Fruit fly (Drosophila melanogaster) whole organism, embryonic: ENCODE results near the gene fok.
A peak's percentile ranks its signal among the peaks of the same experiment; 100 is the strongest.

Experiments used
- Bteb2 ChIP-seq: fragments of 200-800 bp; sonication (Bioruptor generic); optimal IDR thresholded peaks from 2 replicates; lab custom pipeline; 2016; ENCODE audit warnings: missing biosample characterization, missing genetic modification characterization
- CG10267 ChIP-seq: fragments of 200-800 bp; sonication (Bioruptor generic); optimal IDR thresholded peaks from 2 replicates; lab custom pipeline; 2018; ENCODE audit warnings: missing biosample characterization, mild to moderate bottlenecking, missing genetic modification characterization, moderate library complexity
- CG10959 ChIP-seq: fragments of 200-800 bp; sonication (Bioruptor generic); IDR thresholded peaks from 2 replicates; pipeline ENCODE4 v1.3.6; 2022; ENCODE audit warnings: missing biosample characterization, missing genetic modification characterization
- CG12155 ChIP-seq: fragments of 200-800 bp; sonication (Bioruptor generic); optimal IDR thresholded peaks from 3 replicates; lab custom pipeline; 2016; ENCODE audit warnings: missing biosample characterization, missing genetic modification characterization
- CG12769 ChIP-seq: fragments of 200-800 bp; sonication (Bioruptor generic); optimal IDR thresholded peaks from 2 replicates; lab custom pipeline; 2019; ENCODE audit warnings: missing biosample characterization, mild to moderate bottlenecking, missing genetic modification characterization, moderate library complexity
- CG12942 ChIP-seq: fragments of 200-800 bp; sonication (Bioruptor generic); optimal IDR thresholded peaks from 3 replicates; lab custom pipeline; 2016; ENCODE audit warnings: missing biosample characterization, missing genetic modification characterization
- CG13123 ChIP-seq: fragments of 200-800 bp; sonication (Bioruptor generic); optimal IDR thresholded peaks from 2 replicates; lab custom pipeline; 2016; ENCODE audit warnings: missing biosample characterization, missing genetic modification characterization
- CG16779 ChIP-seq: fragments of 200-800 bp; sonication (Bioruptor generic); IDR thresholded peaks from 2 replicates; pipeline ENCODE4 v1.3.6; 2022; ENCODE audit warnings: missing biosample characterization, missing genetic modification characterization
- CG17612 ChIP-seq: fragments of 200-800 bp; sonication (Bioruptor generic); IDR thresholded peaks from 2 replicates; pipeline ENCODE4 v1.3.6; 2022; ENCODE audit warnings: missing biosample characterization, missing genetic modification characterization
- CG2116 ChIP-seq: fragments of 200-800 bp; sonication (Bioruptor generic); optimal IDR thresholded peaks from 3 replicates; lab custom pipeline; 2018; ENCODE audit warnings: missing biosample characterization, mild to moderate bottlenecking, missing genetic modification characterization
- CG31365 ChIP-seq: fragments of 200-800 bp; sonication (Bioruptor generic); optimal IDR thresholded peaks from 2 replicates; lab custom pipeline; 2018; ENCODE audit warnings: missing biosample characterization, mild to moderate bottlenecking, missing genetic modification characterization
- CG3407 ChIP-seq: fragments of 200-800 bp; sonication (Bioruptor generic); optimal IDR thresholded peaks from 2 replicates; lab custom pipeline; 2018; ENCODE audit warnings: missing biosample characterization, mild to moderate bottlenecking, missing genetic modification characterization
- CG4282 ChIP-seq: fragments of 200-800 bp; sonication (Bioruptor generic); optimal IDR thresholded peaks from 2 replicates; lab custom pipeline; 2016; ENCODE audit warnings: missing biosample characterization, missing genetic modification characterization
- CG6272 ChIP-seq: fragments of 200-800 bp; sonication (Bioruptor generic); IDR thresholded peaks from 2 replicates; pipeline ENCODE4 v1.3.6; 2022; ENCODE audit warnings: missing biosample characterization, missing genetic modification characterization
- CG6683 ChIP-seq: fragments of 200-800 bp; sonication (Bioruptor generic); optimal IDR thresholded peaks from 2 replicates; lab custom pipeline; 2017; ENCODE audit warnings: missing biosample characterization, mild to moderate bottlenecking, missing genetic modification characterization, missing genetic modification reagents
- CG6791 ChIP-seq: fragments of 200-800 bp; sonication (Bioruptor generic); IDR thresholded peaks from 3 replicates; pipeline ENCODE4 v1.3.6; 2022; ENCODE audit warnings: missing biosample characterization, missing genetic modification characterization; ENCODE audit not compliant: partially characterized antibody
- CG6813 ChIP-seq: fragments of 200-800 bp; sonication (Bioruptor generic); optimal IDR thresholded peaks from 2 replicates; lab custom pipeline; 2017; ENCODE audit warnings: missing biosample characterization, missing genetic modification characterization, mild to moderate bottlenecking, moderate library complexity, missing genetic modification reagents
- CG7928 ChIP-seq: fragments of 200-800 bp; sonication (Bioruptor generic); optimal IDR thresholded peaks from 2 replicates; lab custom pipeline; 2017; ENCODE audit warnings: missing biosample characterization, mild to moderate bottlenecking, missing genetic modification characterization
- CG9932 ChIP-seq: fragments of 200-800 bp; sonication (Bioruptor generic); IDR thresholded peaks from 2 replicates; pipeline ENCODE4 v1.3.6; 2022; ENCODE audit warnings: missing biosample characterization, missing genetic modification characterization
- Dbx ChIP-seq: fragments of 200-800 bp; sonication (Bioruptor generic); IDR thresholded peaks from 3 replicates; pipeline ENCODE4 v1.3.6; 2022; ENCODE audit warnings: missing biosample characterization, missing genetic modification characterization
- Gsc ChIP-seq: fragments of 200-800 bp; sonication (Bioruptor generic); IDR thresholded peaks from 2 replicates; pipeline ENCODE4 v1.3.6; 2022; ENCODE audit warnings: missing biosample characterization, missing genetic modification characterization
- HLHmδ ChIP-seq: fragments of 200-800 bp; sonication (Bioruptor generic); optimal IDR thresholded peaks from 2 replicates; lab custom pipeline; 2018; ENCODE audit warnings: missing biosample characterization, mild to moderate bottlenecking, missing genetic modification characterization, moderate library complexity
- Hand ChIP-seq: fragments of 200-800 bp; sonication (Bioruptor generic); optimal IDR thresholded peaks from 2 replicates; lab custom pipeline; 2017; ENCODE audit warnings: mild to moderate bottlenecking, missing biosample characterization, missing genetic modification reagents, missing genetic modification characterization
- HmgZ ChIP-seq: fragments of 200-800 bp; sonication (Bioruptor generic); optimal IDR thresholded peaks from 2 replicates; lab custom pipeline; 2018; ENCODE audit warnings: missing biosample characterization, mild to moderate bottlenecking, missing genetic modification characterization
- Lim3 ChIP-seq: fragments of 200-800 bp; sonication (Bioruptor generic); IDR thresholded peaks from 2 replicates; pipeline ENCODE4 v1.3.6; 2022; ENCODE audit warnings: missing biosample characterization, missing genetic modification characterization
- MBD-R2 ChIP-seq: fragments of 200-800 bp; sonication (Bioruptor generic); IDR thresholded peaks from 2 replicates; pipeline ENCODE4 v1.3.6; 2022; ENCODE audit warnings: missing biosample characterization, missing genetic modification characterization
- MTF-1 ChIP-seq: fragments of 200-800 bp; sonication (Bioruptor generic); optimal IDR thresholded peaks from 2 replicates; lab custom pipeline; 2018; ENCODE audit warnings: missing biosample characterization, mild to moderate bottlenecking, missing genetic modification characterization, borderline replicate concordance
- Nf-YC ChIP-seq: fragments of 200-800 bp; optimal IDR thresholded peaks from 3 replicates; lab custom pipeline; 2019; ENCODE audit warnings: missing biosample characterization, mild to moderate bottlenecking, missing genetic modification characterization, moderate library complexity
- Rfx ChIP-seq: fragments of 200-800 bp; sonication (Bioruptor generic); IDR thresholded peaks from 2 replicates; pipeline ENCODE4 v1.3.6; 2022; ENCODE audit warnings: missing biosample characterization, missing genetic modification characterization
- Six4 ChIP-seq: fragments of 200-800 bp; sonication (Bioruptor generic); optimal IDR thresholded peaks from 2 replicates; lab custom pipeline; 2016; ENCODE audit warnings: missing biosample characterization, missing genetic modification characterization
- Tbp ChIP-seq: fragments of >200 bp; optimal IDR thresholded peaks from 2 replicates; lab custom pipeline; 2018; ENCODE audit warnings: missing biosample characterization, missing genetic modification characterization
- Usf ChIP-seq: fragments of 200-800 bp; sonication (Bioruptor generic); optimal IDR thresholded peaks from 2 replicates; lab custom pipeline; 2017; ENCODE audit warnings: missing genotype, missing biosample characterization, missing genetic modification characterization
- Xrp1 ChIP-seq: fragments of 200-800 bp; sonication (Bioruptor generic); IDR thresholded peaks from 2 replicates; pipeline ENCODE4 v1.3.6; 2022; ENCODE audit warnings: missing biosample characterization, missing genetic modification characterization
- ab ChIP-seq: fragments of 200-800 bp; sonication (Bioruptor generic); optimal IDR thresholded peaks from 2 replicates; lab custom pipeline; 2016; ENCODE audit warnings: missing biosample characterization, missing genetic modification characterization
- ci ChIP-seq: fragments of 200-800 bp; sonication (Bioruptor generic); IDR thresholded peaks from 3 replicates; pipeline ENCODE4 v1.3.6; 2022; ENCODE audit warnings: missing biosample characterization, missing genetic modification characterization
- en ChIP-seq: fragments of 200-800 bp; sonication (Bioruptor generic); optimal IDR thresholded peaks from 2 replicates; lab custom pipeline; 2016; ENCODE audit warnings: missing biosample characterization, missing genetic modification characterization
- fd102C ChIP-seq: fragments of 200-800 bp; sonication (Bioruptor generic); optimal IDR thresholded peaks from 2 replicates; lab custom pipeline; 2018; ENCODE audit warnings: missing biosample characterization, mild to moderate bottlenecking, missing genetic modification characterization, moderate library complexity
- fd3F ChIP-seq: fragments of 200-800 bp; sonication (Bioruptor generic); optimal IDR thresholded peaks from 2 replicates; lab custom pipeline; 2018; ENCODE audit warnings: missing biosample characterization, mild to moderate bottlenecking, missing genetic modification characterization, moderate library complexity
- hb ChIP-seq: fragments of 200-800 bp; sonication (Bioruptor generic); IDR thresholded peaks from 3 replicates; pipeline ENCODE4 v1.3.6; 2022; ENCODE audit warnings: missing biosample characterization, missing genetic modification characterization; ENCODE audit not compliant: partially characterized antibody
- kay ChIP-seq: fragments of 200-800 bp; sonication (Bioruptor generic); optimal IDR thresholded peaks from 2 replicates; lab custom pipeline; 2016; ENCODE audit warnings: missing biosample characterization, missing genetic modification characterization
- ken ChIP-seq: fragments of 200-800 bp; sonication (Bioruptor generic); IDR thresholded peaks from 3 replicates; pipeline ENCODE4 v1.3.6; 2022; ENCODE audit warnings: missing biosample characterization, missing genetic modification characterization
- pb ChIP-seq: fragments of 200-800 bp; sonication (Bioruptor generic); optimal IDR thresholded peaks from 3 replicates; lab custom pipeline; 2016; ENCODE audit warnings: missing biosample characterization, missing genetic modification characterization
- pum ChIP-seq: fragments of 200-800 bp; sonication (Bioruptor generic); optimal IDR thresholded peaks from 2 replicates; lab custom pipeline; 2016; ENCODE audit warnings: missing biosample characterization, missing genetic modification characterization
- stc ChIP-seq: fragments of 200-800 bp; sonication (Bioruptor generic); IDR thresholded peaks from 2 replicates; pipeline ENCODE4 v1.3.6; 2022; ENCODE audit warnings: missing biosample characterization, missing genetic modification characterization
- tgo ChIP-seq: fragments of 200-800 bp; sonication (Bioruptor generic); IDR thresholded peaks from 3 replicates; pipeline ENCODE4 v1.3.6; 2022; ENCODE audit warnings: missing biosample characterization, missing genetic modification characterization
- tup ChIP-seq: fragments of 200-800 bp; sonication (Bioruptor generic); optimal IDR thresholded peaks from 2 replicates; lab custom pipeline; 2016; ENCODE audit warnings: missing biosample characterization, mild to moderate bottlenecking, missing genetic modification characterization, moderate library complexity
- vnd ChIP-seq: fragments of 200-800 bp; sonication (Bioruptor generic); IDR thresholded peaks from 3 replicates; pipeline ENCODE4 v1.3.6; 2022; ENCODE audit warnings: missing biosample characterization, missing genetic modification characterization; ENCODE audit not compliant: partially characterized antibody
- zen2 ChIP-seq: fragments of 200-800 bp; sonication (Bioruptor generic); IDR thresholded peaks from 3 replicates; pipeline ENCODE4 v1.3.6; 2022; ENCODE audit warnings: missing biosample characterization, missing genetic modification characterization; ENCODE audit not compliant: partially characterized antibody

The fok gene

DNA sequence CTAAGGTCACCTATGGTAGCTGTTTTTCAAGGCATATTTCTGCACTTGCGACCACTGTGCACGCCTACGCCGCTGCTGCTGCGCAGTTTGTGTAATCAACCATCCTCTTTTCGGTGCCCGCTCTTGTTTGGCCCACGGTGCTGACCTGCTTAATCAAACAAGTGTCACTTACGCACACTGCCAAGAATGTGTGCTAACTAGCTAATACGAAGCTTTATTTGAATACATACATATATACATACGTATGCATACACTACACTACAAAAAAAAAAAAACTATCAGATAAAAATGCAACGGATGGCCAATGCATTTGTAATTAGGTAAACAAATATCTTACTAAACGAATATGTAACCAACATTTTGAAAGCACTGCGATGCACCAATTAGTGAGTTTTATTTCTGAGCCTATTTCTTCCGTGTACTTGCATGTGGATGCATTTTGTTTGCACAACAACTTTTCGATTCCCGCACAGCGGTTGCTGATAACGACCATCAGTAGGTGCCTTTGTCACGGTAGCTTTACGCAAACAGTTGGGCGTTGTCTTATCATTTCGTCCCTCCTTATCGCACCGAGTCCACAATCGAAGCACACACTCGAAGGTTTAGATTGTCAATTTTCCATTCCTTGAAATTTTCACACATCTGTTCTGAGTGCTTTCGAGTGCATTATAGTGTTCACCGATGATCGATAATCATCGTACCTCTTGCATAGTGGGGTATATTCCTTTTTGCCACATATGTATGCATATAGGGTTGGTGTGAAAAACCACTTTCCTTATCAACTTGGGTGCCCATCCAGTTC, 1.6 kb upstream of the fok start (continued):
- TF ChIP-seq CG9932 (GFP tag; lab: Robert Waterston, UW) (peak; percentile 50), Rfx (peak; percentile 73), CG7928 (no peak), MBD-R2 (GFP tag; lab: Robert Waterston, UW) (peak; percentile 47; the same call in 1 of the 2 replicates), CG12769 (tag; lab: Kevin White, UChicago) (peak; percentile 29), hb (GFP tag; lab: Robert Waterston, UW) (0 out of 3 replicates have a peak, but pooled peaks have one; percentile 57), ci (GFP tag; lab: Robert Waterston, UW) (peak; percentile 96), CG16779 (GFP tag; lab: Robert Waterston, UW) (0 out of 2 replicates have a peak, but pooled peaks have one; percentile 44), CG6272 (GFP tag; lab: Robert Waterston, UW) (peak; percentile 68), zen2 (GFP tag; lab: Robert Waterston, UW) (no peak), HmgZ (tag; lab: Kevin White, UChicago) (peak; percentile 53), Gsc (GFP tag; lab: Robert Waterston, UW) (peak; percentile 66; the same call in 1 of the 2 replicates), CG12155 (peak; percentile 68), CG13123 (GFP tag; lab: Kevin White, UChicago) (peak; percentile 77), CG4282 (GFP tag; lab: Kevin White, UChicago) (peak; percentile 65), CG2116 (GFP tag; lab: Kevin White, UChicago) (peak; percentile 56), tgo (GFP tag; lab: Robert Waterston, UW) (peak; percentile 74; the same call in 2 of the 3 replicates), Hand (GFP tag; lab: Kevin White, UChicago) (peak; percentile 62), pum (GFP tag; lab: Kevin White, UChicago) (peak; percentile 84), fd3F (GFP tag; lab: Kevin White, UChicago) (peak; percentile 56), ab (no peak), ken (peak; percentile 85; the same call in 2 of the 3 replicates), CG6791 (no peak), Dbx (GFP tag; lab: Robert Waterston, UW) (peak; percentile 77), pb (peak; percentile 62), Xrp1 (GFP tag; lab: Robert Waterston, UW) (peak; percentile 89), Usf (GFP tag; lab: Kevin White, UChicago) (peak; percentile 36), Tbp (GFP tag; lab: Kevin White, UChicago) (no peak), CG10267 (tag; lab: Kevin White, UChicago) (peak; percentile 71), fd102C (GFP tag; lab: Kevin White, UChicago) (peak; percentile 43), stc (GFP tag; lab: Robert Waterston, UW) (peak; percentile 92), Nf-YC (tag; lab: Kevin White, UChicago) (peak; percentile 56), CG3407 (GFP tag; lab: Kevin White, UChicago) (peak; percentile 83), Lim3 (GFP tag; lab: Robert Waterston, UW) (0 out of 2 replicates have a peak, but pooled peaks have one; percentile 7), vnd (peak; percentile 48; the same call in 2 of the 3 replicates), tup (GFP tag; lab: Kevin White, UChicago) (peak; percentile 61), Six4 (GFP tag; lab: Kevin White, UChicago) (peak; percentile 71), CG6813 (GFP tag; lab: Kevin White, UChicago) (peak; percentile 74), HLHmδ (peak; percentile 79), MTF-1 (GFP tag; lab: Kevin White, UChicago) (peak; percentile 69), CG17612 (GFP tag; lab: Robert Waterston, UW) (peak; percentile 67), CG12942 (GFP tag; lab: Kevin White, UChicago) (peak; percentile 66), en (GFP tag; lab: Kevin White, UChicago) (peak; percentile 85), CG6683 (GFP tag; lab: Kevin White, UChicago) (peak; percentile 77), CG10959 (GFP tag; lab: Robert Waterston, UW) (peak; percentile 59), Bteb2 (GFP tag; lab: Kevin White, UChicago) (peak; percentile 81), kay (GFP tag; lab: Kevin White, UChicago) (peak; percentile 71), CG31365 (peak; percentile 35)
